Worm (Caenorhabditis elegans) whole organism, young adult: ENCODE data around the gene Y113G7B.15.

Experiments
- F57C9.4 ChIP-seq: sonication (generic microtip); optimal IDR thresholded peaks from 2 replicates; lab custom pipeline; 2017; ENCODE audit warnings: mild to moderate bottlenecking, missing genetic modification characterization, missing compliant biosample characterization
- dpl-1 ChIP-seq: fragments of 150-350 bp; optimal IDR thresholded peaks from 2 replicates; lab custom pipeline; 2014; ENCODE audit warnings: missing biosample characterization, missing genetic modification reagents, missing genetic modification characterization
- madf-8 ChIP-seq: fragments of 200-800 bp; sonication (Bioruptor generic); conservative IDR thresholded peaks from 2 replicates; pipeline ENCODE4 v1.3.6; 2022; ENCODE audit warnings: missing genetic modification reagents, missing genetic modification characterization, missing compliant biosample characterization
- nfya-1 ChIP-seq: sonication (generic microtip); optimal IDR thresholded peaks from 2 replicates; lab custom pipeline; 2017; ENCODE audit warnings: antibody characterized with exemption, missing compliant biosample characterization, missing genetic modification characterization, borderline replicate concordance; ENCODE audit not compliant: insufficient read depth
- snpc-4 ChIP-seq, 5 experiments: fragments of 150-350 bp in 1 of 5; sonication (generic microtip) in 4 of 5; optimal IDR thresholded peaks; 2 replicates each; lab custom pipeline; 2014 to 2018; ENCODE audit warnings: missing genetic modification characterization in 5 of 5, missing biosample characterization in 3 of 5, antibody characterized with exemption in 2 of 5, mild to moderate bottlenecking in 2 of 5, missing compliant biosample characterization in 2 of 5, missing genotype in 2 of 5, moderate library complexity in 2 of 5, missing genetic modification reagents in 1 of 5
- unc-62 ChIP-seq: fragments of 150-350 bp; optimal IDR thresholded peaks from 2 replicates; lab custom pipeline; 2014; ENCODE audit warnings: missing biosample characterization, missing genetic modification reagents, missing genetic modification characterization
- zim-3 ChIP-seq: sonication (generic microtip); optimal IDR thresholded peaks from 2 replicates; lab custom pipeline; 2017; ENCODE audit warnings: mild to moderate bottlenecking, missing genetic modification characterization, moderate library complexity, missing compliant biosample characterization
- ztf-25 ChIP-seq: fragments of 200-800 bp; sonication (Bioruptor generic); IDR thresholded peaks from 2 replicates; pipeline ENCODE4 v1.3.6; 2022; ENCODE audit warnings: missing genetic modification reagents, missing genetic modification characterization, missing compliant biosample characterization

- no peak for TF ChIP-seq ztf-25 (GFP tag; lab: Robert Waterston, UW)
- no peak for TF ChIP-seq snpc-4 (GFP tag; optimal IDR thresholded peaks at IDR 0.05; lab: Kevin White, UChicago)
- no peak for TF ChIP-seq snpc-4 (tag; optimal IDR thresholded peaks at IDR 0.05; lab: Kevin White, UChicago)
- TF ChIP-seq dpl-1 (GFP tag; lab: Kevin White, UChicago): no peak
- TF ChIP-seq madf-8 (GFP tag; lab: Robert Waterston, UW): no peak
- TF ChIP-seq zim-3 (tag; lab: Kevin White, UChicago): no peak
- no peak for TF ChIP-seq unc-62 (GFP tag; lab: Kevin White, UChicago)
- no peak for TF ChIP-seq nfya-1 (tag; lab: Kevin White, UChicago)
- no peak for TF ChIP-seq F57C9.4 (tag; lab: Kevin White, UChicago)
Measured at ce11 chrV:20199658-20200057, 34.0 kb downstream of the Y113G7B.15 start.
